Fruit fly (Drosophila melanogaster): ENCODE results near the gene CG7214.

The CG7214 gene

DNA sequence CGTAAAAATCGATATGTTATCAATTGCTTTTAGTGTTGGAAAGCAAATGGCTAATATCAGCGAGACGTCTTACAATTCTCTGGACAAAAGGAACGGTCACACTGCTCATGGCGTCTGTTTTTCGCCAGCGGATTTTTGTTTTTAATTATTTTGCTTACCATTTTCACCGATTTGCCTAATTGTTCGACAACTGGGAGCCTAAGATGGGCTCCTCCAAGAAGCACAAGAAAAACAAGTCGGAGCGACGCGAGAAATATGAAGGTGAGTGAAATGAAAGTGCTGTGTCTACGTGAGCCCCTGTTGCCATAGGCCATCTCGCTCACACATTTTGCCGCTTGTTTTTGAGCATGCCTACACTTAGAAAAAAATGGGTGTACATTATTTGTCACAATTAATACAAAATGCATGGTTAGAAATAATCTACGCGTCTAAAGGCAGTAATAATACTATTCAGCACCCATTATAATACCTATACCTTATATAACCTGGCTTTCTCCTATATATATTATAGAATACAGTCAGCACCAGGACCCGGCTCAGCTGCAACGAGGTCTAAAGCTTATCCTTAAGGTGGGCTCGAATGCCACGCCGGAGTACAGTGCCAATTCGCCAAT lies 38.3 kb upstream of the CG7214 start, which contains the start of gene Brd7-9 (continued):
- TF ChIP-seq NfI (GFP tag; optimal IDR thresholded peaks at IDR 0.05) (peak; percentile 60), CG1233 (GFP tag; optimal IDR thresholded peaks at IDR 0.05) (peak; percentile 69), Nf-YB (GFP tag; optimal IDR thresholded peaks at IDR 0.05) (peak; percentile 36), CG2875 (GFP tag; optimal IDR thresholded peaks at IDR 0.05) (peak; percentile 70), Bteb2 (GFP tag; optimal IDR thresholded peaks at IDR 0.05) (peak; percentile 63), CG15269 (tag; optimal IDR thresholded peaks at IDR 0.05) (peak; percentile 74), Atf6 (GFP tag; IDR thresholded peaks at IDR 0.05) (peak; percentile 86), Optix (GFP tag; IDR thresholded peaks at IDR 0.05) (peak; percentile 68; the same call in 2 of the 3 replicates), vvl (GFP tag; IDR thresholded peaks at IDR 0.05) (peak; percentile 93), BEAF-32 (GFP tag; optimal IDR thresholded peaks at IDR 0.05) (peak; percentile 51), CG11398 (GFP tag; optimal IDR thresholded peaks at IDR 0.05) (no peak), sr (GFP tag; IDR thresholded peaks at IDR 0.05) (peak; percentile 59; the same call in 2 of the 3 replicates), insv (GFP tag; optimal IDR thresholded peaks at IDR 0.05) (no peak), CG3065 (GFP tag; optimal IDR thresholded peaks at IDR 0.05) (no peak), CG3407 (GFP tag; optimal IDR thresholded peaks at IDR 0.05) (peak; percentile 33), sima (GFP tag; optimal IDR thresholded peaks at IDR 0.05) (no peak), dm (GFP tag; optimal IDR thresholded peaks at IDR 0.05) (peak; percentile 56), ind (GFP tag; optimal IDR thresholded peaks at IDR 0.05) (peak; percentile 73), Mrtf (GFP tag; IDR thresholded peaks at IDR 0.05) (peak; percentile 35; the same call in 1 of the 3 replicates), HLH54F (GFP tag; optimal IDR thresholded peaks at IDR 0.05) (peak; percentile 8), corto (GFP tag; optimal IDR thresholded peaks at IDR 0.05) (no peak), CG2889 (GFP tag; IDR thresholded peaks at IDR 0.05) (peak; percentile 67; the same call in 1 of the 3 replicates), exex (tag; optimal IDR thresholded peaks at IDR 0.05) (no peak), C15 (GFP tag; IDR thresholded peaks at IDR 0.05) (peak; percentile 63; the same call in 1 of the 3 replicates), CG7556 (GFP tag; optimal IDR thresholded peaks at IDR 0.05) (peak; percentile 78), CG34224 (GFP tag; IDR thresholded peaks at IDR 0.05; ENCODE audit: partially characterized antibody) (no peak), MESR4 (GFP tag; optimal IDR thresholded peaks at IDR 0.05) (peak; percentile 98), CG8765 (GFP tag; IDR thresholded peaks at IDR 0.05) (peak; percentile 45; the same call in 1 of the 2 replicates), Side (GFP tag; optimal IDR thresholded peaks at IDR 0.05) (peak; percentile 69), lilli (GFP tag; optimal IDR thresholded peaks at IDR 0.05) (peak; percentile 73), CG10321 (GFP tag; IDR thresholded peaks at IDR 0.05) (peak; percentile 63; the same call in 1 of the 2 replicates), HHEX (GFP tag; optimal IDR thresholded peaks at IDR 0.05) (peak; percentile 67), CG13296 (GFP tag; optimal IDR thresholded peaks at IDR 0.05) (peak; percentile 70), stwl (tag; optimal IDR thresholded peaks at IDR 0.05) (peak; percentile 88), CG3995 (GFP tag; optimal IDR thresholded peaks at IDR 0.05) (peak; percentile 25), CG6654 (GFP tag; optimal IDR thresholded peaks at IDR 0.05) (peak; percentile 18), TFAM (GFP tag; optimal IDR thresholded peaks at IDR 0.05) (no peak), CG18764 (GFP tag; optimal IDR thresholded peaks at IDR 0.05) (peak; percentile 43), CG18599 (GFP tag; optimal IDR thresholded peaks at IDR 0.05) (peak; percentile 79), Spps (tag; optimal IDR thresholded peaks at IDR 0.05) (peak; percentile 6), Stat92E (GFP tag; optimal IDR thresholded peaks at IDR 0.05) (peak in 1 of 3 experiments; percentile 56), CG6175 (GFP tag; IDR thresholded peaks at IDR 0.05) (peak; percentile 47; the same call in 2 of the 3 replicates), pros (GFP tag; optimal IDR thresholded peaks at IDR 0.05) (no peak), pan (optimal IDR thresholded peaks at IDR 0.05) (no peak), pan (GFP tag; optimal IDR thresholded peaks at IDR 0.05 in 1 of 2, IDR thresholded peaks at IDR 0.05 in 1 of 2) (peak in 1 of 2 experiments; percentile 87), Eip74EF (GFP tag; optimal IDR thresholded peaks at IDR 0.05) (peak in 1 of 2 experiments; percentile 64), otp (GFP tag; IDR thresholded peaks at IDR 0.05) (peak; percentile 77), Vsx1 (GFP tag; optimal IDR thresholded peaks at IDR 0.05) (peak; percentile 56), CG43689 (GFP tag; IDR thresholded peaks at IDR 0.05) (peak; percentile 43; the same call in 1 of the 2 replicates)

All from whole organism, embryonic.